Worm (Caenorhabditis elegans): ENCODE data around the gene cyn-2.

Gene cyn-2

DNA sequence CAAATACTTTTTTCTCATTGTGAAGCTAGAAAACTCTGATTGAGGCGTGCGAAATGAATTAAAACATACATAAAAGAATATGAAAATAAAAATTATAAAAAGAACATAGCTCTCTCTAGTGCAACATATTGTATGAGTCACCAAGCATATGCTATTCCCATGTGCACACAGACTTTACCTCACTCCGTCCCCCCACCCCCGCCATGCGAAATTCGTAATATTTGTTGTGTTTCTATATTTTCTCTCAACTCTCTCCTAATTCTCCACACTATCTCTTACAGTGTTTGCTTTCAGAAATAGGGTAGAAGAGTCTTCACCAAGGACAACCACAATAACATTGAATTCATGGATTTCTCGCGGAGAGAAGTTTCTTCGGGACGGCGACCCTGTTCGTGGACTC, 40.2 kb downstream of the cyn-2 start:
- TF ChIP-seq pbrm-1 (GFP tag; IDR thresholded peaks at IDR 0.05) (no peak), hmg-1.2 (GFP tag; IDR thresholded peaks at IDR 0.05) (peak; percentile 5; the same call in 1 of the 2 replicates)

DNA sequence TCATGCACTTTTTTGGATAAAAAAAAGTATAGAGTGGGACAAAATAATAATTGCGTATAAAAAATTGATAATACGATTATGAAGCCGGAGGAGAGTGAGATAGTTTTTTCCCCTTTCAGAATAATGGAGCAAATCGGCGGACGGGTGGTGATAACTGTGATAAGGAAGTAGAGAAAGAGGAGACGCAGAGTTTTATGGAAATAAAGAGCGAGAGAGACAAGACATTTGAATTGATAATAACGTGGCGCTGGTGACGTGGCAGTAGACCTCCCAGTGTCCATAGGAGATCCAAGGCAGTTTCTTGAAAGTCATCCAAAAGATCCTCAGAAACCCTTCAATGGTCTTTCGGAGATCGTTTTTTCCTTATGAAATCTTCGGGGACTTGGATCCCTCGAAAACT, 41.4 kb downstream of the cyn-2 start:
- TF ChIP-seq C06A6.2 (GFP tag; conservative IDR thresholded peaks at IDR 0.05), result no peak
- TF ChIP-seq madf-8 (GFP tag; conservative IDR thresholded peaks at IDR 0.05), result no peak
- no peak for TF ChIP-seq akir-1 (GFP tag; optimal IDR thresholded peaks at IDR 0.05)
- peak; percentile 7 for TF ChIP-seq tbp1 (GFP tag; optimal IDR thresholded peaks at IDR 0.05)
- TF ChIP-seq egrh-3 (GFP tag; IDR thresholded peaks at IDR 0.05), result no peak
- no peak for TF ChIP-seq hmg-1.2 (GFP tag; IDR thresholded peaks at IDR 0.05)
- no peak for TF ChIP-seq D2030.7 (GFP tag; IDR thresholded peaks at IDR 0.05)
- TF ChIP-seq nfyb-1 (GFP tag; IDR thresholded peaks at IDR 0.05), result 0 out of 2 replicates have a peak, but pooled peaks have one; percentile 13
- no peak for TF ChIP-seq him-1 (tag; optimal IDR thresholded peaks at IDR 0.05)
- TF ChIP-seq pbrm-1 (GFP tag; IDR thresholded peaks at IDR 0.05), result no peak
- TF ChIP-seq mel-28 (tag; optimal IDR thresholded peaks at IDR 0.05; ENCODE audit: borderline replicate concordance), result no peak
- TF ChIP-seq ztf-25 (GFP tag; IDR thresholded peaks at IDR 0.05), result no peak
- peak; percentile 74 to 90 for TF ChIP-seq let-607 (tag; optimal IDR thresholded peaks at IDR 0.05)
- peak; percentile 78 for TF ChIP-seq nhr-80 (tag; optimal IDR thresholded peaks at IDR 0.05)
- no peak for TF ChIP-seq K12H6.12 (tag; optimal IDR thresholded peaks at IDR 0.05)
- TF ChIP-seq Y53G8AR.9 (GFP tag; conservative IDR thresholded peaks at IDR 0.05), result no peak
- no peak for TF ChIP-seq bed-1 (GFP tag; IDR thresholded peaks at IDR 0.05)
- no peak for TF ChIP-seq mcd-1 (GFP tag; IDR thresholded peaks at IDR 0.05)
- TF ChIP-seq bed-2 (GFP tag; IDR thresholded peaks at IDR 0.05), result no peak

DNA sequence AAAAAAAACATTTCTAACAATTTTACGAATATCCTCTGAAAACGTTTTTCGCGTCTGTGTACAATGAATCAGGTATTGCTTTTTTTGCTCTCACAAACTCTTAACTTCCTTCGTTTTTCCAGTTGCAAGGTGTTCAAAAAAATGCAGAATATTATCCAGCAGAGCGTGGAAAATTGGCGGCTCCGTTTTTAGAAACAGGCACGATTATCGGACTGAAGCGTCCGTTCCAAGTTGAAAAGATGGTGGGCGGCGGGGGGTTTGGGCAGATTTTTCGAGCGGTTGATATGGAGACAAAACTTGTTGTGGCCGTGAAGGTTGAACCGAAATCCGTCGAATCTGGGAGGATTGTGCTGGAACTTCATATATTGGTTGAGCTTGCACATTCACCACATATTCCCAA, 42.5 kb downstream of the cyn-2 start, which contains the start of gene W06F12.3:
W06F12.3 (plus strand) TSS at position 23 of the 400 bp plus-strand sequence.
- no peak for TF ChIP-seq attf-6 (GFP tag; IDR thresholded peaks at IDR 0.05)
- no peak for TF ChIP-seq ztf-6 (GFP tag; IDR thresholded peaks at IDR 0.05)
- no peak for TF ChIP-seq nhr-179 (tag; optimal IDR thresholded peaks at IDR 0.05)
- no peak for TF ChIP-seq zim-3 (tag; optimal IDR thresholded peaks at IDR 0.05)
- TF ChIP-seq Y95B8A.8 (GFP tag; IDR thresholded peaks at IDR 0.05), result no peak
- TF ChIP-seq efl-1 (GFP tag; optimal IDR thresholded peaks at IDR 0.05), result no peak

DNA sequence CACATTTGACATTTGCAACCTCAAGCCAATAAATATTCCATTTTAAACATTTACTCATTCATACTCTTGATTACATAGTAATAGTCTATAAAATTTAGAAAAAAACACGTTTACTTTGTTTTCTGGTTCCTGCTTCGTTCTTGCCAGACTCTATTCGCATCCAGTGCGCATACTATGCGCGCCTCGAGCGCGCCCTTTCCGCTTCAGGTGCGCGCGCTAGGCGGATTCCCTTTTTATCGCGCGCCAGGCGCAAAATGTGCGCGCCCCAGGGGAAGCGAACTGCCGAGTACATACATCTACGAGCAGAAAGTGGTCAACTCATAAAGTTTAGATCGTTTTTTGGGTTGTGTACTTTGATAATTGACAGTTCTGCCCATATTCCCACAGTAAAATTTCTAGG, 48.9 kb downstream of the cyn-2 start:
- no peak for TF ChIP-seq B0336.3 (GFP tag; IDR thresholded peaks at IDR 0.05)
- TF ChIP-seq ceh-100 (GFP tag; IDR thresholded peaks at IDR 0.05), result peak; percentile 16; the same call in 1 of the 2 replicates
- TF ChIP-seq ama-1 (optimal IDR thresholded peaks at IDR 0.05), result no peak
- no peak for TF ChIP-seq ama-1 (GFP tag; optimal IDR thresholded peaks at IDR 0.05)
- no peak for TF ChIP-seq lag-1 (GFP tag; IDR thresholded peaks at IDR 0.05)
- no peak for TF ChIP-seq ceh-27 (GFP tag; optimal IDR thresholded peaks at IDR 0.05)
- no peak for TF ChIP-seq C06A6.2 (GFP tag; conservative IDR thresholded peaks at IDR 0.05)
- no peak for TF ChIP-seq F37B4.10 (GFP tag; IDR thresholded peaks at IDR 0.05)
- TF ChIP-seq unc-130 (GFP tag; optimal IDR thresholded peaks at IDR 0.05), result no peak
- TF ChIP-seq madf-3 (GFP tag; IDR thresholded peaks at IDR 0.05), result 0 out of 2 replicates have a peak, but pooled peaks have one; percentile 25
- no peak for TF ChIP-seq hlh-12 (tag; optimal IDR thresholded peaks at IDR 0.05)
- TF ChIP-seq lin-40 (tag; optimal IDR thresholded peaks at IDR 0.05), result no peak
